Fruit fly (Drosophila melanogaster) whole organism, pupa: ENCODE measurements around the gene yellow-b.

ENCODE experiments used
- CG10348 ChIP-seq: fragments of 200-800 bp; sonication (Bioruptor generic); IDR thresholded peaks from 2 replicates; pipeline ENCODE4 v1.3.6; 2022; ENCODE audit warnings: missing biosample characterization, missing genetic modification characterization
- CG12605 ChIP-seq: fragments of 200-800 bp; sonication (Bioruptor generic); IDR thresholded peaks from 2 replicates; pipeline ENCODE4 v1.3.6; 2022; ENCODE audit warnings: missing biosample characterization, missing genetic modification characterization
- CG13204 ChIP-seq: fragments of 200-800 bp; sonication (Bioruptor generic); optimal IDR thresholded peaks from 2 replicates; lab custom pipeline; 2018; ENCODE audit warnings: missing biosample characterization, mild to moderate bottlenecking, missing genetic modification characterization, moderate library complexity
- CG14655 ChIP-seq: fragments of 200-800 bp; sonication (Bioruptor generic); optimal IDR thresholded peaks from 3 replicates; lab custom pipeline; 2017; ENCODE audit warnings: mild to moderate bottlenecking, missing biosample characterization, missing genetic modification reagents, missing genetic modification characterization
- CG15710 ChIP-seq: fragments of 200-800 bp; sonication (Bioruptor generic); optimal IDR thresholded peaks from 2 replicates; lab custom pipeline; 2018; ENCODE audit warnings: missing biosample characterization, mild to moderate bottlenecking, missing genetic modification characterization, moderate library complexity
- CG17806 ChIP-seq: fragments of 200-800 bp; sonication (Bioruptor generic); optimal IDR thresholded peaks from 2 replicates; lab custom pipeline; 2018; ENCODE audit warnings: missing biosample characterization, mild to moderate bottlenecking, missing genetic modification characterization, moderate library complexity
- CG32121 ChIP-seq: fragments of 200-800 bp; sonication (Bioruptor generic); IDR thresholded peaks from 2 replicates; pipeline ENCODE4 v1.3.6; 2022; ENCODE audit warnings: missing biosample characterization, missing genetic modification characterization
- CG34367 ChIP-seq: fragments of 200-800 bp; sonication (Bioruptor generic); optimal IDR thresholded peaks from 2 replicates; lab custom pipeline; 2018; ENCODE audit warnings: missing biosample characterization, mild to moderate bottlenecking, missing genetic modification characterization
- CG4496 ChIP-seq: fragments of 200-800 bp; sonication (Bioruptor generic); IDR thresholded peaks from 3 replicates; pipeline ENCODE4 v1.3.6; 2022; ENCODE audit warnings: missing biosample characterization, missing genetic modification characterization
- CG8159 ChIP-seq: fragments of 200-800 bp; sonication (Bioruptor generic); optimal IDR thresholded peaks from 3 replicates; lab custom pipeline; 2018; ENCODE audit warnings: missing biosample characterization, mild to moderate bottlenecking, missing genetic modification characterization, moderate library complexity
- CG8301 ChIP-seq: fragments of 200-800 bp; sonication (Bioruptor generic); optimal IDR thresholded peaks from 2 replicates; lab custom pipeline; 2018; ENCODE audit warnings: missing biosample characterization, mild to moderate bottlenecking, missing genetic modification characterization
- CG9948 ChIP-seq: fragments of 200-800 bp; sonication (Bioruptor generic); optimal IDR thresholded peaks from 2 replicates; lab custom pipeline; 2018; ENCODE audit warnings: missing biosample characterization, mild to moderate bottlenecking, missing genetic modification characterization, moderate library complexity
- D1 ChIP-seq: fragments of 200-800 bp; sonication (Bioruptor generic); optimal IDR thresholded peaks from 2 replicates; lab custom pipeline; 2018; ENCODE audit warnings: missing biosample characterization, mild to moderate bottlenecking, missing genetic modification characterization, moderate library complexity
- EcR ChIP-seq: fragments of 200-800 bp; sonication (Bioruptor generic); optimal IDR thresholded peaks from 3 replicates; lab custom pipeline; 2019; ENCODE audit warnings: missing biosample characterization, missing genetic modification characterization, mild to moderate bottlenecking, moderate library complexity, missing genetic modification reagents
- Ets98B ChIP-seq: fragments of 200-800 bp; sonication (Bioruptor generic); IDR thresholded peaks from 2 replicates; pipeline ENCODE4 v1.3.6; 2022; ENCODE audit warnings: missing biosample characterization, missing genetic modification characterization
- Pif1A ChIP-seq: fragments of 200-800 bp; sonication (Bioruptor generic); optimal IDR thresholded peaks from 3 replicates; lab custom pipeline; 2016; ENCODE audit warnings: missing biosample characterization, missing genetic modification characterization
- Pif1B ChIP-seq: fragments of 200-800 bp; sonication (Bioruptor generic); optimal IDR thresholded peaks from 3 replicates; lab custom pipeline; 2016; ENCODE audit warnings: missing biosample characterization, missing genetic modification characterization
- Snoo ChIP-seq: fragments of 200-800 bp; sonication (Bioruptor generic); optimal IDR thresholded peaks from 3 replicates; lab custom pipeline; 2017; ENCODE audit warnings: missing biosample characterization, mild to moderate bottlenecking, missing genetic modification characterization, inconsistent platforms
- fd96Ca ChIP-seq: fragments of 200-800 bp; sonication (Bioruptor generic); IDR thresholded peaks from 3 replicates; pipeline ENCODE4 v1.3.6; 2022; ENCODE audit warnings: missing biosample characterization, missing genetic modification characterization
- gl ChIP-seq: fragments of 200-800 bp; sonication (Bioruptor generic); optimal IDR thresholded peaks from 2 replicates; lab custom pipeline; 2018; ENCODE audit warnings: missing biosample characterization, mild to moderate bottlenecking, missing genetic modification characterization
- rn ChIP-seq: fragments of 200-800 bp; sonication (Bioruptor generic); IDR thresholded peaks from 2 replicates; pipeline ENCODE4 v1.3.6; 2022; ENCODE audit warnings: missing biosample characterization, missing genetic modification characterization

Gene yellow-b

dm6 chr2L:16752340-16752739 lies 1.8 kb upstream of the yellow-b start:
- no peak for TF ChIP-seq Pif1B
- no peak for TF ChIP-seq CG13204 (GFP tag; lab: Kevin White, UChicago)
- no peak for TF ChIP-seq CG12605
- no peak for TF ChIP-seq fd96Ca (GFP tag; lab: Robert Waterston, UW)
- no peak for TF ChIP-seq gl (tag; lab: Kevin White, UChicago)
- no peak for TF ChIP-seq CG17806
- TF ChIP-seq EcR (GFP tag; lab: Kevin White, UChicago), result no peak
- no peak for TF ChIP-seq CG32121 (GFP tag; lab: Robert Waterston, UW)
- TF ChIP-seq Ets98B, result no peak
- TF ChIP-seq D1 (tag; lab: Kevin White, UChicago), result no peak
- no peak for TF ChIP-seq CG8159 (tag; lab: Kevin White, UChicago)
- no peak for TF ChIP-seq rn (GFP tag; lab: Robert Waterston, UW)

dm6 chr2L:16760504-16761417 lies 6.6 kb downstream of the yellow-b start, which contains the start of gene ppk17:
Gene ppk17, minus strand, starts transcription at chr2L:16760554.
- TF ChIP-seq CG12605 (peak; percentile 25; the same call in 1 of the 2 replicates), CG4496 (GFP tag; lab: Robert Waterston, UW) (peak; percentile 50; the same call in 1 of the 3 replicates), CG8301 (tag; lab: Kevin White, UChicago) (peak; percentile 22), CG14655 (GFP tag; lab: Kevin White, UChicago) (peak; percentile 52), CG10348 (GFP tag; lab: Robert Waterston, UW) (no peak), Pif1B (no peak), fd96Ca (GFP tag; lab: Robert Waterston, UW) (no peak), CG34367 (tag; lab: Kevin White, UChicago) (no peak), Pif1A (GFP tag; lab: Kevin White, UChicago) (no peak), CG15710 (tag; lab: Kevin White, UChicago) (no peak), EcR (GFP tag; lab: Kevin White, UChicago) (no peak), rn (GFP tag; lab: Robert Waterston, UW) (no peak), CG8159 (tag; lab: Kevin White, UChicago) (no peak), CG13204 (GFP tag; lab: Kevin White, UChicago) (no peak), Ets98B (peak; percentile 55; the same call in 1 of the 2 replicates), Snoo (tag; lab: Kevin White, UChicago) (no peak), CG17806 (no peak), gl (tag; lab: Kevin White, UChicago) (no peak), CG32121 (GFP tag; lab: Robert Waterston, UW) (peak; percentile 69), D1 (tag; lab: Kevin White, UChicago) (no peak), CG9948 (tag; lab: Kevin White, UChicago) (no peak)
- TF ChIP-seq, all 21 proteins: peak for 6

dm6 chr2L:16761891-16762290 lies 7.8 kb downstream of the yellow-b start:
- TF ChIP-seq CG15710 (tag; lab: Kevin White, UChicago), result no peak
- TF ChIP-seq CG32121 (GFP tag; lab: Robert Waterston, UW), result no peak
- TF ChIP-seq CG13204 (GFP tag; lab: Kevin White, UChicago), result no peak

- TF ChIP-seq CG12605, result no peak
- peak; percentile 79 for TF ChIP-seq CG32121 (GFP tag; lab: Robert Waterston, UW)
Measured at dm6 chr2L:16764480-16764879, 10.3 kb downstream of the yellow-b start.

- TF ChIP-seq EcR (GFP tag; lab: Kevin White, UChicago) (no peak), CG4496 (GFP tag; lab: Robert Waterston, UW) (0 out of 3 replicates have a peak, but pooled peaks have one; percentile 36)
- TF ChIP-seq, all 21 proteins: peak for 1
Measured at dm6 chr2L:16766070-16766752, 12.1 kb downstream of the yellow-b start, which contains the start of gene Mhc. Gene Mhc, plus strand, starts transcription at chr2L:16766566.

- TF ChIP-seq Snoo (tag; lab: Kevin White, UChicago) (no peak), CG15710 (tag; lab: Kevin White, UChicago) (no peak), EcR (GFP tag; lab: Kevin White, UChicago) (no peak), Pif1A (GFP tag; lab: Kevin White, UChicago) (no peak), CG8159 (tag; lab: Kevin White, UChicago) (no peak), CG10348 (GFP tag; lab: Robert Waterston, UW) (no peak), CG32121 (GFP tag; lab: Robert Waterston, UW) (no peak), CG13204 (GFP tag; lab: Kevin White, UChicago) (no peak), CG14655 (GFP tag; lab: Kevin White, UChicago) (no peak), Ets98B (no peak), CG9948 (tag; lab: Kevin White, UChicago) (no peak), CG34367 (tag; lab: Kevin White, UChicago) (no peak), CG12605 (no peak), Pif1B (no peak)
Measured at dm6 chr2L:16787548-16787947, 33.4 kb downstream of the yellow-b start.
